Worm (Caenorhabditis elegans) whole organism, early embryonic: Measurements from ENCODE around the gene srpa-68.
A peak's percentile ranks its signal among the peaks of the same experiment; 100 is the strongest.

Source experiments
- B0310.2 ChIP-seq: sonication (generic microtip); optimal IDR thresholded peaks from 2 replicates; lab custom pipeline; 2016; ENCODE audit warnings: mild to moderate bottlenecking, missing genetic modification characterization, missing compliant biosample characterization
- F13C5.2 ChIP-seq: sonication (generic microtip); optimal IDR thresholded peaks from 2 replicates; lab custom pipeline; 2017; ENCODE audit warnings: mild to moderate bottlenecking, missing genetic modification characterization, inconsistent platforms, missing compliant biosample characterization
- aly-1 ChIP-seq: sonication (generic microtip); optimal IDR thresholded peaks from 2 replicates; lab custom pipeline; 2016; ENCODE audit warnings: missing genetic modification characterization, missing compliant biosample characterization
- ama-1 ChIP-seq: fragments of 150-350 bp; optimal IDR thresholded peaks from 2 replicates; lab custom pipeline; 2014
- ceh-13 ChIP-seq: fragments of 200-800 bp; sonication (Bioruptor generic); optimal IDR thresholded peaks from 2 replicates; lab custom pipeline; 2018; ENCODE audit warnings: mild to moderate bottlenecking, missing genetic modification characterization, missing compliant biosample characterization
- ceh-36 ChIP-seq: sonication (generic microtip); optimal IDR thresholded peaks from 2 replicates; lab custom pipeline; 2016; ENCODE audit warnings: missing genetic modification characterization, inconsistent platforms, missing compliant biosample characterization
- ets-7 ChIP-seq: sonication (generic microtip); optimal IDR thresholded peaks from 2 replicates; lab custom pipeline; 2016; ENCODE audit warnings: missing genotype, missing genetic modification characterization, missing compliant biosample characterization
- flt-1 ChIP-seq: fragments of 200-800 bp; sonication (Bioruptor generic); IDR thresholded peaks from 2 replicates; pipeline ENCODE4 v1.3.6; 2022; ENCODE audit warnings: missing genetic modification characterization, missing compliant biosample characterization
- hmbx-1 ChIP-seq: sonication (generic microtip); optimal IDR thresholded peaks from 2 replicates; lab custom pipeline; 2016; ENCODE audit warnings: mild to moderate bottlenecking, missing genetic modification characterization, missing compliant biosample characterization
- hmg-4 ChIP-seq: fragments of 200-800 bp; sonication (Bioruptor generic); optimal IDR thresholded peaks from 2 replicates; lab custom pipeline; 2018; ENCODE audit warnings: mild to moderate bottlenecking, missing genetic modification characterization, missing compliant biosample characterization
- hnd-1 ChIP-seq: sonication (generic microtip); optimal IDR thresholded peaks from 2 replicates; lab custom pipeline; 2016; ENCODE audit warnings: missing genetic modification characterization, missing compliant biosample characterization
- pes-1 ChIP-seq: fragments of 200-800 bp; sonication (Bioruptor generic); IDR thresholded peaks from 2 replicates; pipeline ENCODE4 v1.3.6; 2022; ENCODE audit warnings: missing genetic modification reagents, missing genetic modification characterization, missing compliant biosample characterization
- scrt-1 ChIP-seq: fragments of 200-800 bp; sonication (Bioruptor generic); IDR thresholded peaks from 2 replicates; pipeline ENCODE4 v1.3.6; 2022; ENCODE audit warnings: missing genetic modification characterization, missing compliant biosample characterization
- sea-1 ChIP-seq: fragments of 200-800 bp; sonication (Bioruptor generic); conservative IDR thresholded peaks from 2 replicates; pipeline ENCODE4 v1.3.6; 2022; ENCODE audit warnings: missing genetic modification characterization, missing compliant biosample characterization
- tbx-11 ChIP-seq: fragments of 200-800 bp; sonication (Bioruptor generic); IDR thresholded peaks from 2 replicates; pipeline ENCODE4 v1.3.6; 2022; ENCODE audit warnings: missing genetic modification characterization, missing compliant biosample characterization
- tbx-37 ChIP-seq: fragments of 200-800 bp; sonication (Bioruptor generic); conservative IDR thresholded peaks from 2 replicates; pipeline ENCODE4 v1.3.6; 2022; ENCODE audit warnings: missing genetic modification reagents, missing genetic modification characterization, missing compliant biosample characterization
- tra-4 ChIP-seq: sonication (generic microtip); optimal IDR thresholded peaks from 2 replicates; lab custom pipeline; 2017; ENCODE audit warnings: missing genetic modification characterization, missing compliant biosample characterization

srpa-68 gene

ce11 chrV:12320274-12320839 is 28.9 kb upstream of the srpa-68 start:
- no peak for TF ChIP-seq pes-1 (GFP tag; lab: Robert Waterston, UW)
- TF ChIP-seq hmbx-1 (tag; lab: Kevin White, UChicago) = no peak
- no peak for TF ChIP-seq hmg-4 (GFP tag; lab: Kevin White, UChicago)
- TF ChIP-seq ama-1 (lab: Kevin White, UChicago) = no peak
- TF ChIP-seq sea-1 (GFP tag; lab: Robert Waterston, UW) = no peak
- TF ChIP-seq B0310.2 = no peak
- TF ChIP-seq F13C5.2 (tag; lab: Kevin White, UChicago) = no peak
- TF ChIP-seq aly-1 (tag; lab: Kevin White, UChicago) = no peak
- TF ChIP-seq ets-7 = no peak

DNA sequence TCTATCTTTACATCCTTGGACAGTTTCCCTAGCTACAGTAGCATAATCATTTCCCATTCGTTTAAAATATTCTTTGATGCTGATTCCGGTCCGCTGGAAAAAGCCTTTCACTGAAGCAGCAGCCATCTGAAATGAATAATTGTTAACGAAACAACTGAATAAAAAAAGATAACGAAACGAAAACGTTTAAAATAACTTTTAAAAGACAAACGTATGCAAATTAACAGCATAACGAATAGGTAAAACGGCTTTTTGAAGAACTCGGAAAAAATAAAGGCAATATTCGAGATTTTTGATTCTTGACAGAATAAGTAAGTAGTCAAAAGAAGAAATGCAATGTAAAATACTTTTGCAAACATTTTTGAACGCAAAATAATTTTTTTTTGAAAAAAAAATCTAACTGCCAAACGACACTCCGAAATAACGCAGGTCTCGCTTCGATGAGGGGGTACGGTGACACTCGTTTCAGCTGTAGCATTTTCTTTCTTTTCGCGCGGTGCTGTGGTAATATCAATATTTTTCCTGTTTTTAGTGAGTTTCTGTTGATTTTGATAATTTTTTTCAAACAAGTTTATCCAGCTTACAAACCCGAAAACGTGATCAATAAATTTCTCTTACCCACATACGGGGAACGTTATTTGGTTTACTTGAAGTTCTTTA is 26.6 kb upstream of the srpa-68 start, which contains the start of the genes R04F11.5 and R04F11.2:
Gene R04F11.5, minus strand, starts transcription at position 126 of the 660 bp plus-strand sequence.
Gene R04F11.2, plus strand, starts transcription at position 488 of the 660 bp plus-strand sequence.
- TF ChIP-seq F13C5.2 (tag; lab: Kevin White, UChicago) (peak; percentile 15), scrt-1 (GFP tag; lab: Robert Waterston, UW) (no peak), tbx-11 (no peak), ets-7 (no peak), pes-1 (GFP tag; lab: Robert Waterston, UW) (0 out of 2 replicates have a peak, but pooled peaks have one; percentile 31)

DNA sequence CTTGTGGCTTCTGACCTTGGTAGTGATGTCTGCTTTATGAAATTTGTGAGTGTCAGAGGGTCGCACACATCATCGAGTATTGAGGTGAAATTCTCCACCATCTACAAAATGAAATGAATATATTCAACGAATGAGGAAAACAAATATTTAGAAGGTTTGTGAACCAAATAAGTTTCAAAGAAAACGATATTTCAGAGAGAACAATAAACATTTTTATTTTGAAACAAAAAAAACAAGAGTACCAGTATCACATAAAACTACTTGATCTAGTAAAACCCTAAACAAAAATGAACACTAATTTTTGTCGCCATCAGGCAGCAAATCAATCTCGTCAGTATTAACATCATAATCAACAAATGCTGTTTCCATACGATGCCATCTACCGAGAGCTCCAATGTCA is 25.6 kb upstream of the srpa-68 start, which contains the start of gene R04F11.3:
Gene R04F11.3, minus strand, starts transcription at position 101 of the 400 bp plus-strand sequence.
- TF ChIP-seq ceh-36 = no peak
- TF ChIP-seq tbx-11 = no peak
- TF ChIP-seq F13C5.2 (tag; lab: Kevin White, UChicago) = no peak
- TF ChIP-seq scrt-1 (GFP tag; lab: Robert Waterston, UW) = no peak
- TF ChIP-seq ceh-13 (GFP tag; lab: Kevin White, UChicago) = no peak
- TF ChIP-seq flt-1 (GFP tag; lab: Robert Waterston, UW) = no peak
- no peak for TF ChIP-seq hnd-1
- no peak for TF ChIP-seq tra-4 (tag; lab: Kevin White, UChicago)
- TF ChIP-seq sea-1 (GFP tag; lab: Robert Waterston, UW) = no peak
- TF ChIP-seq aly-1 (tag; lab: Kevin White, UChicago) = no peak
- no peak for TF ChIP-seq tbx-37
- TF ChIP-seq ets-7 = no peak

DNA sequence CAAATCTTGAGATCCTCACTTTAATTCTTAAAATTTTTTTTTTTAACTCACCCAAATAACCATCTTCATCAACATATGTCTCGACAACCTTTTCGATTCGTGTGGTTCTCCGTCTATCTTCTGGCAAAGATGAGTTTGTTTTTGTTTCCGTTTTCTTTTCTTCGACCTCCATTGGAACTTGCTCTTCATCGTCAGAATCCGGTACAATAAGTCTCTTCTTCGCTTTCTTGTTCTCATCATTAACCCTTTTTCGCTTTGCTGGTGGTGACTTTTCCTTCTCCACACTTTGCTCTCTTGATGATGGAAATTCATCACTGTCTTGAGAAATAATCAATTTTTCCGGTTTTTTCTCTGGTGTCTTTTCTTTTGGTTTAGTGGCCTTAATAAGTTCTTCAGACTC is 24.6 kb upstream of the srpa-68 start:
- TF ChIP-seq hnd-1 = no peak
- no peak for TF ChIP-seq pes-1 (GFP tag; lab: Robert Waterston, UW)
- TF ChIP-seq sea-1 (GFP tag; lab: Robert Waterston, UW) = no peak
- no peak for TF ChIP-seq hmg-4 (GFP tag; lab: Kevin White, UChicago)
- TF ChIP-seq ceh-13 (GFP tag; lab: Kevin White, UChicago) = no peak

DNA sequence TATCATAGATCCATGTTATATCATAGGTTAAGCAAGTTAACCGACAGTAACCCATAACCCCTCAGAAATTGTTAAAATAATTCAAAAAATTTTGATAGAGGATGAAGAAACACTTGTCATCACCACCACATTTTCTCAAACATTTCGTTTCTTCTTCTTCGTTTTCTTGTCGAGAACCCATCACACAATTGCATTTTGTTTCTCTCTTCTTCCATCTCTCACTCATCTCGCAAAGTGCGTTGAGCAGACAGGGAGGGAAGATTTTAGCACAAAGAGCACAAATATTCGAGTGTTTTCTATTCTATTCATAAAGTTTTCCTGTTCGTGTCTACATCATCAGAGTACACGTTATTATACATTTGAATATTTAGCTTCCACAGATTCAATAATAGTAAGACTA is 23.0 kb upstream of the srpa-68 start:
- TF ChIP-seq hmg-4 (GFP tag; lab: Kevin White, UChicago) (no peak), flt-1 (GFP tag; lab: Robert Waterston, UW) (no peak), pes-1 (GFP tag; lab: Robert Waterston, UW) (no peak)

DNA sequence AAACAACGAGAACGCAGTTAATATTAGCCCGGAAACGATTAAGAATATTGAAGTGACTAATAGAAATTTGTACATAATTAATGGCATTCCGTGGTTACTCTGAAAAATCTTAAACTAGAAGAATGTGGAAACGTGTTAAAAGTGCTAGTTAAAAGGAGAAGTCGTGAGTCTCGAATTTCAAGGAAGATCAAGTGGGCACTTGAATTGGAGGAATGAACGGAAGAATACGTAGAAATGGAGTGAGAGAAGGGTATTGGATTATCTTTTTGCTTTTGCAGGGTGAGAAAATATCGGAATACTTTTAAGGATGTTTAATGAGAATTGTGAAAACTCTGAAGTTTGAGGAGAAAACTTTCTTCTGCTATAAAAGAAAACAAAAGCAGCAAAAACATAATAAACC is 18.8 kb upstream of the srpa-68 start, which contains the start of gene hpo-30:
Gene hpo-30, minus strand, starts transcription at position 101 of the 400 bp plus-strand sequence.
- TF ChIP-seq ceh-36 = no peak
- no peak for TF ChIP-seq ama-1 (lab: Kevin White, UChicago)
- TF ChIP-seq tra-4 (tag; lab: Kevin White, UChicago) = no peak
- no peak for TF ChIP-seq scrt-1 (GFP tag; lab: Robert Waterston, UW)
- no peak for TF ChIP-seq tbx-37
- TF ChIP-seq ceh-13 (GFP tag; lab: Kevin White, UChicago) = no peak
- TF ChIP-seq flt-1 (GFP tag; lab: Robert Waterston, UW) = no peak
- TF ChIP-seq hnd-1 = no peak
- no peak for TF ChIP-seq B0310.2
- TF ChIP-seq sea-1 (GFP tag; lab: Robert Waterston, UW) = no peak
- TF ChIP-seq hmg-4 (GFP tag; lab: Kevin White, UChicago) = no peak
- no peak for TF ChIP-seq aly-1 (tag; lab: Kevin White, UChicago)
- no peak for TF ChIP-seq hmbx-1 (tag; lab: Kevin White, UChicago)
- no peak for TF ChIP-seq F13C5.2 (tag; lab: Kevin White, UChicago)

DNA sequence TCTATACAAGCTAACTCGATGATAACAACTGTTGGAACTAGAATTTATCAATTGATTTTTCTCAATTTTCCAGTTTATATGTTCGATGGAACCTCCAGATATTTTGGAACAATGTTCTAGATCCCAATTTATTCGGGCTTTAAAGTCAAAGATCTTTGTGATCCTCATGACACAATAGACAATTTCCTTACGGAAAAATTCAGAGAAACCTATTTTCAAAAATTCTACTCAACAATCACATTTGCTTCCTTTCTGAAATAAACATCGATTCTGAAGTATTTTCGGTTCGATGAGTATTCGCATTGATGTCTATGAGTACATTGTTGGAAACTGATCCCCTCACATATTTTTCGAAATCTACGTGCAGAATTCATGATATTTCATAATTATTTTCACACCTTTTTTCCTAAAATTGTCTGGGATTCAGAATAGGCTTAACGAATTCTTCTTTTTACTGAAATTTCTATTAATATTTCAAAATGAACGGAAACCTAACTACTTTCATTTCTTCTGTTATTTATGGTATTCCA is 15.6 kb upstream of the srpa-68 start, which contains the start of gene srg-45:
Gene srg-45, plus strand, starts transcription at position 480 of the 530 bp plus-strand sequence.
- TF ChIP-seq B0310.2 (no peak), tbx-11 (no peak), ets-7 (no peak), ama-1 (lab: Kevin White, UChicago) (no peak), F13C5.2 (tag; lab: Kevin White, UChicago) (no peak), flt-1 (GFP tag; lab: Robert Waterston, UW) (no peak), hmg-4 (GFP tag; lab: Kevin White, UChicago) (no peak)

- TF ChIP-seq hmg-4 (GFP tag; lab: Kevin White, UChicago) (no peak), aly-1 (tag; lab: Kevin White, UChicago) (no peak), hnd-1 (no peak)
Observed at ce11 chrV:12305677-12306076, 14.2 kb upstream of the srpa-68 start.
